Fruit fly (Drosophila melanogaster): ENCODE results near the gene tld.

The tld gene

dm6 chr3R:24787042-24787565, 37.6 kb downstream of the tld start, which contains the start of gene CG5805 (continued):
- TF ChIP-seq CG1647 (GFP tag; optimal IDR thresholded peaks at IDR 0.05): peak; percentile 66
- TF ChIP-seq HLH54F (GFP tag; optimal IDR thresholded peaks at IDR 0.05): peak; percentile 70
- TF ChIP-seq CG3847 (GFP tag; IDR thresholded peaks at IDR 0.05): peak; percentile 90
- TF ChIP-seq CG10209 (GFP tag; optimal IDR thresholded peaks at IDR 0.05): peak; percentile 91
- TF ChIP-seq CG6272 (GFP tag; IDR thresholded peaks at IDR 0.05): peak; percentile 63
- TF ChIP-seq sd (tag; optimal IDR thresholded peaks at IDR 0.05): peak; percentile 66
- TF ChIP-seq sisA (GFP tag; IDR thresholded peaks at IDR 0.05): no peak
- peak; percentile 77 for TF ChIP-seq Vsx1 (GFP tag; optimal IDR thresholded peaks at IDR 0.05)
- peak; percentile 92 for TF ChIP-seq Fer3 (tag; optimal IDR thresholded peaks at IDR 0.05)
- TF ChIP-seq CG9727 (GFP tag; optimal IDR thresholded peaks at IDR 0.05): peak; percentile 90
- no peak for TF ChIP-seq yki (optimal IDR thresholded peaks at IDR 0.05)
- TF ChIP-seq Sry-δ (GFP tag; optimal IDR thresholded peaks at IDR 0.05): peak; percentile 56
- TF ChIP-seq CG32767 (GFP tag; IDR thresholded peaks at IDR 0.05): no peak
- TF ChIP-seq tup (GFP tag; optimal IDR thresholded peaks at IDR 0.05): no peak
- peak; percentile 85 for TF ChIP-seq CG4424 (GFP tag; optimal IDR thresholded peaks at IDR 0.05)
- TF ChIP-seq NFAT (GFP tag; IDR thresholded peaks at IDR 0.05): peak; percentile 78
- TF ChIP-seq caup (GFP tag; optimal IDR thresholded peaks at IDR 0.05; ENCODE audit: severe bottlenecking): peak; percentile 95
- TF ChIP-seq oc (tag; optimal IDR thresholded peaks at IDR 0.05): peak; percentile 20
- TF ChIP-seq seq (GFP tag; IDR thresholded peaks at IDR 0.05): peak; percentile 56; the same call in 1 of the 2 replicates

- TF ChIP-seq Nf-YC (tag; optimal IDR thresholded peaks at IDR 0.05) (peak; percentile 93), Rfx (GFP tag; IDR thresholded peaks at IDR 0.05) (no peak), Nf-YB (GFP tag; optimal IDR thresholded peaks at IDR 0.05) (peak; percentile 94)
These were observed 38.2 kb downstream of the tld start, which contains the start of gene Ets96B for dm6 chr3R:24787734-24788133. Gene Ets96B, plus strand, starts transcription at chr3R:24788054.

- no peak for TF ChIP-seq Dek (tag; optimal IDR thresholded peaks at IDR 0.05)
- no peak for TF ChIP-seq YL-1 (GFP tag; optimal IDR thresholded peaks at IDR 0.05)
- peak; percentile 60 for TF ChIP-seq Blimp-1 (GFP tag; optimal IDR thresholded peaks at IDR 0.05)
These were observed 40.5 kb downstream of the tld start, which contains the start of gene CG13634 for dm6 chr3R:24790036-24790435. Gene CG13634, minus strand, starts transcription at chr3R:24790136.

- TF ChIP-seq onecut (GFP tag; IDR thresholded peaks at IDR 0.05) (no peak), phol (tag; optimal IDR thresholded peaks at IDR 0.05) (peak; percentile 27), MTF-1 (GFP tag; optimal IDR thresholded peaks at IDR 0.05; ENCODE audit: borderline replicate concordance) (no peak), grau (tag; optimal IDR thresholded peaks at IDR 0.05) (peak; percentile 51), PHDP (tag; optimal IDR thresholded peaks at IDR 0.05) (peak; percentile 68), CG9437 (GFP tag; optimal IDR thresholded peaks at IDR 0.05) (peak; percentile 48), jing (GFP tag; optimal IDR thresholded peaks at IDR 0.05) (no peak), fu2 (GFP tag; optimal IDR thresholded peaks at IDR 0.05) (no peak), fd102C (GFP tag; optimal IDR thresholded peaks at IDR 0.05) (no peak), slp2 (GFP tag; optimal IDR thresholded peaks at IDR 0.05) (no peak), Ets97D (GFP tag; optimal IDR thresholded peaks at IDR 0.05) (no peak), sug (tag; optimal IDR thresholded peaks at IDR 0.05) (peak; percentile 4), Atf-2 (GFP tag; optimal IDR thresholded peaks at IDR 0.05) (no peak), CG7271 (tag; optimal IDR thresholded peaks at IDR 0.05) (no peak), Oaz (GFP tag; IDR thresholded peaks at IDR 0.05) (no peak), HLH3B (GFP tag; IDR thresholded peaks at IDR 0.05) (peak; percentile 39; the same call in 1 of the 2 replicates), CG10267 (tag; optimal IDR thresholded peaks at IDR 0.05) (peak; percentile 29), CG13624 (GFP tag; optimal IDR thresholded peaks at IDR 0.05) (no peak), CG15696 (tag; optimal IDR thresholded peaks at IDR 0.05) (no peak), Dref (GFP tag; IDR thresholded peaks at IDR 0.05) (no peak), Six4 (GFP tag; optimal IDR thresholded peaks at IDR 0.05) (no peak), CG7556 (GFP tag; optimal IDR thresholded peaks at IDR 0.05) (peak; percentile 47), CG32767 (GFP tag; IDR thresholded peaks at IDR 0.05) (peak; percentile 57)
These were observed 49.1 kb downstream of the tld start for dm6 chr3R:24798595-24798994.

All from whole organism, embryonic.